Fruit fly (Drosophila melanogaster) whole organism, embryonic: ENCODE results near the gene CG31174.

Source experiments
- Asciz ChIP-seq: fragments of 200-800 bp; sonication (Bioruptor generic); optimal IDR thresholded peaks from 2 replicates; lab custom pipeline; 2017; ENCODE audit warnings: missing biosample characterization, mild to moderate bottlenecking, missing genetic modification characterization, missing genetic modification reagents
- CG10267 ChIP-seq: fragments of 200-800 bp; sonication (Bioruptor generic); optimal IDR thresholded peaks from 2 replicates; lab custom pipeline; 2018; ENCODE audit warnings: missing biosample characterization, mild to moderate bottlenecking, missing genetic modification characterization, moderate library complexity
- CG10431 ChIP-seq: fragments of 200-800 bp; sonication (Bioruptor generic); optimal IDR thresholded peaks from 3 replicates; lab custom pipeline; 2018; ENCODE audit warnings: missing biosample characterization, mild to moderate bottlenecking, missing genetic modification characterization
- CG12219 ChIP-seq: fragments of 200-800 bp; sonication (Bioruptor generic); optimal IDR thresholded peaks from 3 replicates; lab custom pipeline; 2018; ENCODE audit warnings: missing biosample characterization, mild to moderate bottlenecking, missing genetic modification characterization
- CG14014 ChIP-seq: fragments of 200-800 bp; sonication (Bioruptor generic); IDR thresholded peaks from 2 replicates; pipeline ENCODE4 v1.3.6; 2022; ENCODE audit warnings: missing biosample characterization, missing genetic modification characterization
- CG14050 ChIP-seq: fragments of 200-800 bp; sonication (Bioruptor generic); IDR thresholded peaks from 3 replicates; pipeline ENCODE4 v1.3.6; 2022; ENCODE audit warnings: missing biosample characterization, missing genetic modification characterization
- CG14667 ChIP-seq: fragments of 200-800 bp; sonication (Bioruptor generic); IDR thresholded peaks from 2 replicates; pipeline ENCODE4 v1.3.6; 2022; ENCODE audit warnings: missing biosample characterization, missing genetic modification characterization
- CG15514 ChIP-seq: fragments of 200-800 bp; sonication (Bioruptor generic); optimal IDR thresholded peaks from 3 replicates; lab custom pipeline; 2017; ENCODE audit warnings: missing biosample characterization, missing genetic modification characterization, mild to moderate bottlenecking, moderate library complexity, missing genetic modification reagents
- CG17359 ChIP-seq: fragments of 200-800 bp; sonication (Bioruptor generic); optimal IDR thresholded peaks from 3 replicates; lab custom pipeline; 2018; ENCODE audit warnings: missing biosample characterization, mild to moderate bottlenecking, missing genetic modification characterization, moderate library complexity
- CG2678 ChIP-seq: fragments of 200-800 bp; sonication (Bioruptor generic); optimal IDR thresholded peaks from 3 replicates; lab custom pipeline; 2019; ENCODE audit warnings: missing biosample characterization, mild to moderate bottlenecking, missing genetic modification characterization, moderate library complexity
- CG3065 ChIP-seq: fragments of 200-800 bp; sonication (Bioruptor generic); optimal IDR thresholded peaks from 2 replicates; lab custom pipeline; 2016; ENCODE audit warnings: missing biosample characterization, missing genetic modification characterization
- CG31388 ChIP-seq: fragments of 200-800 bp; sonication (Bioruptor generic); optimal IDR thresholded peaks from 2 replicates; lab custom pipeline; 2016; ENCODE audit warnings: missing biosample characterization, missing genetic modification characterization
- CG31441 ChIP-seq: fragments of 200-800 bp; sonication (Bioruptor generic); IDR thresholded peaks from 2 replicates; pipeline ENCODE4 v1.3.6; 2022; ENCODE audit warnings: missing biosample characterization, missing genetic modification characterization
- CG3726 ChIP-seq: fragments of 200-800 bp; sonication (Bioruptor generic); IDR thresholded peaks from 3 replicates; pipeline ENCODE4, ENCODE4 v1.3.6; 2022; ENCODE audit warnings: missing biosample characterization, missing genetic modification characterization
- CG4360 ChIP-seq: fragments of 200-800 bp; sonication (Bioruptor generic); IDR thresholded peaks from 2 replicates; pipeline ENCODE4 v1.3.6; 2022; ENCODE audit warnings: missing biosample characterization, missing genetic modification characterization
- CG4854 ChIP-seq: fragments of 200-800 bp; sonication (Bioruptor generic); optimal IDR thresholded peaks from 2 replicates; lab custom pipeline; 2016; ENCODE audit warnings: missing biosample characterization, missing genetic modification characterization, inconsistent platforms
- CG5180 ChIP-seq: fragments of 200-800 bp; sonication (Bioruptor generic); optimal IDR thresholded peaks from 3 replicates; lab custom pipeline; 2017; ENCODE audit warnings: missing biosample characterization, missing genetic modification characterization, mild to moderate bottlenecking, moderate library complexity, missing genetic modification reagents
- CG6791 ChIP-seq: fragments of 200-800 bp; sonication (Bioruptor generic); IDR thresholded peaks from 3 replicates; pipeline ENCODE4 v1.3.6; 2022; ENCODE audit warnings: missing biosample characterization, missing genetic modification characterization; ENCODE audit not compliant: partially characterized antibody
- CG6854 ChIP-seq: fragments of 200-800 bp; sonication (Bioruptor generic); optimal IDR thresholded peaks from 3 replicates; lab custom pipeline; 2017; ENCODE audit warnings: missing biosample characterization, mild to moderate bottlenecking, missing genetic modification characterization
- CG8388 ChIP-seq: fragments of 200-800 bp; sonication (Bioruptor generic); optimal IDR thresholded peaks from 2 replicates; lab custom pipeline; 2019; ENCODE audit warnings: missing biosample characterization, mild to moderate bottlenecking, missing genetic modification characterization, moderate library complexity
- CG8478 ChIP-seq: fragments of >200 bp; optimal IDR thresholded peaks from 2 replicates; lab custom pipeline; 2018
- CG9727 ChIP-seq: fragments of 200-800 bp; sonication (Bioruptor generic); optimal IDR thresholded peaks from 3 replicates; lab custom pipeline; 2017; ENCODE audit warnings: missing biosample characterization, mild to moderate bottlenecking, missing genetic modification characterization
- CG9876 ChIP-seq: fragments of 200-800 bp; sonication (Bioruptor generic); optimal IDR thresholded peaks from 2 replicates; lab custom pipeline; 2016; ENCODE audit warnings: missing biosample characterization, missing genetic modification characterization
- CG9932 ChIP-seq: fragments of 200-800 bp; sonication (Bioruptor generic); IDR thresholded peaks from 2 replicates; pipeline ENCODE4 v1.3.6; 2022; ENCODE audit warnings: missing biosample characterization, missing genetic modification characterization
- Dbx ChIP-seq: fragments of 200-800 bp; sonication (Bioruptor generic); IDR thresholded peaks from 3 replicates; pipeline ENCODE4 v1.3.6; 2022; ENCODE audit warnings: missing biosample characterization, missing genetic modification characterization
- Gug ChIP-seq: fragments of 200-800 bp; sonication (Bioruptor generic); IDR thresholded peaks from 4 replicates; pipeline ENCODE4 v1.3.6; 2022; ENCODE audit warnings: missing biosample characterization, missing genetic modification characterization
- HLH54F ChIP-seq: fragments of 200-800 bp; sonication (Bioruptor generic); optimal IDR thresholded peaks from 3 replicates; lab custom pipeline; 2016; ENCODE audit warnings: missing biosample characterization, missing genetic modification characterization
- Hey ChIP-seq: fragments of 200-800 bp; sonication (Bioruptor generic); optimal IDR thresholded peaks from 3 replicates; lab custom pipeline; 2018; ENCODE audit warnings: missing biosample characterization, mild to moderate bottlenecking, missing genetic modification characterization
- Hr39 ChIP-seq: fragments of >200 bp; optimal IDR thresholded peaks from 2 replicates; lab custom pipeline; 2017
- Jarid2 ChIP-seq: fragments of 200-800 bp; sonication (Bioruptor generic); optimal IDR thresholded peaks from 3 replicates; lab custom pipeline; 2017; ENCODE audit warnings: mild to moderate bottlenecking, missing biosample characterization, missing genetic modification reagents, missing genetic modification characterization
- Oli ChIP-seq: fragments of 200-800 bp; sonication (Bioruptor generic); optimal IDR thresholded peaks from 2 replicates; lab custom pipeline; 2018; ENCODE audit warnings: missing biosample characterization, mild to moderate bottlenecking, missing genetic modification characterization, moderate library complexity
- PHDP ChIP-seq: fragments of 200-800 bp; sonication (Bioruptor generic); optimal IDR thresholded peaks from 3 replicates; lab custom pipeline; 2018; ENCODE audit warnings: missing biosample characterization, mild to moderate bottlenecking, missing genetic modification characterization, moderate library complexity
- aop ChIP-seq: fragments of 200-800 bp; sonication (Bioruptor generic); IDR thresholded peaks from 2 replicates; pipeline ENCODE4 v1.3.6; 2022; ENCODE audit warnings: missing biosample characterization, missing genetic modification characterization
- ato ChIP-seq: fragments of 200-800 bp; sonication (Bioruptor generic); IDR thresholded peaks from 2 replicates; pipeline ENCODE4 v1.3.6; 2022; ENCODE audit warnings: missing biosample characterization, missing genetic modification characterization; ENCODE audit not compliant: partially characterized antibody
- chm ChIP-seq: fragments of 200-800 bp; sonication (Bioruptor generic); IDR thresholded peaks from 2 replicates; pipeline ENCODE4 v1.3.6; 2022; ENCODE audit warnings: missing biosample characterization, missing genetic modification characterization
- chn ChIP-seq: fragments of 200-800 bp; sonication (Bioruptor generic); optimal IDR thresholded peaks from 2 replicates; lab custom pipeline; 2016; ENCODE audit warnings: missing biosample characterization, missing genetic modification characterization
- crc ChIP-seq: fragments of 200-800 bp; sonication (Bioruptor generic); optimal IDR thresholded peaks from 2 replicates; lab custom pipeline; 2016; ENCODE audit warnings: missing biosample characterization, missing genetic modification characterization
- disco-r ChIP-seq: fragments of 200-800 bp; sonication (Bioruptor generic); optimal IDR thresholded peaks from 2 replicates; lab custom pipeline; 2016; ENCODE audit warnings: missing biosample characterization, missing genetic modification characterization
- emc ChIP-seq: fragments of 200-800 bp; sonication (Bioruptor generic); optimal IDR thresholded peaks from 2 replicates; lab custom pipeline; 2016; ENCODE audit warnings: missing biosample characterization, missing genetic modification characterization
- fd96Cb ChIP-seq: fragments of 200-800 bp; sonication (Bioruptor generic); optimal IDR thresholded peaks from 2 replicates; lab custom pipeline; 2018; ENCODE audit warnings: missing biosample characterization, mild to moderate bottlenecking, missing genetic modification characterization, moderate library complexity
- gro ChIP-seq: fragments of 200-800 bp; sonication (Bioruptor generic); optimal IDR thresholded peaks from 2 replicates; lab custom pipeline; 2016; ENCODE audit warnings: missing biosample characterization, missing genetic modification characterization
- klu ChIP-seq: fragments of 200-800 bp; sonication (Bioruptor generic); IDR thresholded peaks from 2 replicates; pipeline ENCODE4 v1.3.6; 2022; ENCODE audit warnings: missing biosample characterization, missing genetic modification characterization
- lmd ChIP-seq: fragments of 200-800 bp; sonication (Bioruptor generic); IDR thresholded peaks from 2 replicates; pipeline ENCODE4 v1.3.6; 2022; ENCODE audit warnings: missing biosample characterization, missing genetic modification characterization
- nerfin-2 ChIP-seq: fragments of 200-800 bp; sonication (Bioruptor generic); IDR thresholded peaks from 2 replicates; pipeline ENCODE4 v1.3.6; 2022; ENCODE audit warnings: missing biosample characterization, missing genetic modification characterization; ENCODE audit not compliant: partially characterized antibody
- org-1 ChIP-seq: fragments of 200-800 bp; sonication (Bioruptor generic); optimal IDR thresholded peaks from 2 replicates; lab custom pipeline; 2017; ENCODE audit warnings: missing biosample characterization, missing genetic modification characterization
- pan ChIP-seq, 4 experiments: fragments of >200 bp in 3 of 4; fragments of 200-800 bp in 1 of 4; sonication (Bioruptor generic) in 1 of 4; optimal IDR thresholded peaks in 3 of 4; IDR thresholded peaks in 1 of 4; 2 replicates each; pipeline versions ENCODE4 v1.3.6 to Lab custom; 2017 to 2022; ENCODE audit warnings: missing biosample characterization in 2 of 4, missing genetic modification characterization in 2 of 4, mixed read lengths in 1 of 4
- pum ChIP-seq: fragments of 200-800 bp; sonication (Bioruptor generic); optimal IDR thresholded peaks from 2 replicates; lab custom pipeline; 2016; ENCODE audit warnings: missing biosample characterization, missing genetic modification characterization
- stwl ChIP-seq: fragments of 200-800 bp; sonication (Bioruptor generic); optimal IDR thresholded peaks from 3 replicates; lab custom pipeline; 2018; ENCODE audit warnings: missing biosample characterization, mild to moderate bottlenecking, missing genetic modification characterization, moderate library complexity
- zfh2 ChIP-seq: fragments of 200-800 bp; sonication (Bioruptor generic); optimal IDR thresholded peaks from 2 replicates; lab custom pipeline; 2016; ENCODE audit warnings: missing biosample characterization, missing genetic modification characterization

The CG31174 gene

DNA sequence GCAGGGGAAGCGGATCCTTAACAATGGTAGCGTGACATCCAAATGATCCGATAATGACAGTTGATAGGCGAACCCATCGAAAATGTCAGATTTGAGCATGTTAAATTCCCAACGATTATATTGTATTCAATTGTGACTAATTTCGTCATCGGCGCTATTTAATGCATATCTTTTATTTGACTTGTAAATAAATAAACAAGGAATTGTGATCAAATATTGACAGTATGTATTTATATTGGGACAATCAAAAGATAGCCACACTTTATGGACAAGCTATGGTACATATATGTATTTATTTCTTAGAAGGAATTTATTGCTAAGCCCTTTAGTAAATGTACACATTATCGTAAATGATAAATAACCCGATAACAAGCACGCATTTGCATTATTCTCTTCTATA lies 44.2 kb downstream of the CG31174 start (continued):
- TF ChIP-seq Jarid2 (GFP tag; lab: Kevin White, UChicago) (no peak), CG31441 (peak; percentile 35; the same call in 1 of the 2 replicates), CG3726 (GFP tag; lab: Robert Waterston, UW) (no peak), CG14050 (no peak), HLH54F (no peak), Dbx (GFP tag; lab: Robert Waterston, UW) (no peak), gro (GFP tag; lab: Kevin White, UChicago) (no peak), CG10267 (peak; percentile 50), CG15514 (GFP tag; lab: Kevin White, UChicago) (no peak), nerfin-2 (GFP tag; lab: Robert Waterston, UW) (no peak), CG9727 (peak; percentile 56), CG9932 (GFP tag; lab: Robert Waterston, UW) (no peak), lmd (GFP tag; lab: Robert Waterston, UW) (no peak), CG10431 (GFP tag; lab: Kevin White, UChicago) (no peak), aop (GFP tag; lab: Robert Waterston, UW) (no peak), PHDP (tag; lab: Kevin White, UChicago) (peak; percentile 15), CG8388 (GFP tag; lab: Kevin White, UChicago) (no peak), chm (peak; percentile 35; the same call in 1 of the 2 replicates), zfh2 (GFP tag; lab: Kevin White, UChicago) (no peak), CG14014 (GFP tag; lab: Robert Waterston, UW) (no peak), CG31388 (GFP tag; lab: Kevin White, UChicago) (no peak), CG17359 (tag; lab: Kevin White, UChicago) (peak; percentile 7), stwl (tag; lab: Kevin White, UChicago) (peak; percentile 36), fd96Cb (tag; lab: Kevin White, UChicago) (peak; percentile 27), ato (GFP tag; lab: Robert Waterston, UW) (no peak), CG5180 (GFP tag; lab: Kevin White, UChicago) (no peak), CG14667 (no peak), org-1 (GFP tag; lab: Kevin White, UChicago) (no peak), pum (GFP tag; lab: Kevin White, UChicago) (no peak), emc (GFP tag; lab: Kevin White, UChicago) (no peak), CG6791 (GFP tag; lab: Robert Waterston, UW) (no peak), CG2678 (tag; lab: Kevin White, UChicago) (peak; percentile 47), Gug (GFP tag; lab: Robert Waterston, UW) (no peak), crc (GFP tag; lab: Kevin White, UChicago) (no peak), CG9876 (no peak), Hr39 (lab: Kevin White, UChicago) (no peak), CG12219 (GFP tag; lab: Kevin White, UChicago) (no peak), disco-r (no peak), CG4360 (GFP tag; lab: Robert Waterston, UW) (no peak), CG4854 (no peak), CG6854 (GFP tag; lab: Kevin White, UChicago) (no peak), CG3065 (GFP tag; lab: Kevin White, UChicago) (no peak), Asciz (GFP tag; lab: Kevin White, UChicago) (peak; percentile 58), Hey (no peak), chn (GFP tag; lab: Kevin White, UChicago) (no peak), CG8478 (no peak), klu (GFP tag; lab: Robert Waterston, UW) (no peak), pan (optimal IDR thresholded peaks at IDR 0.05; lab: Kevin White, UChicago) (no peak), pan (GFP tag; optimal IDR thresholded peaks at IDR 0.05 in 1 of 2, IDR thresholded peaks at IDR 0.05 in 1 of 2) (no peak), Oli (no peak)
